Worm (Caenorhabditis elegans) whole organism, mixed stage, embryonic: ENCODE measurements around the gene mrps-16.

Experiments used
- M03D4.4 ChIP-seq: sonication (generic microtip); optimal IDR thresholded peaks from 2 replicates; lab custom pipeline; 2017; ENCODE audit warnings: mild to moderate bottlenecking, missing genetic modification characterization, missing compliant biosample characterization
- lin-13 ChIP-seq: fragments of 150-350 bp; optimal IDR thresholded peaks from 2 replicates; lab custom pipeline; 2014; ENCODE audit warnings: missing biosample characterization, missing genetic modification characterization
- mab-5 ChIP-seq: fragments of 150-350 bp; optimal IDR thresholded peaks from 2 replicates; lab custom pipeline; 2014; ENCODE audit warnings: missing biosample characterization, missing genetic modification characterization

ce11 chrII:5481982-5482381 lies 7.8 kb downstream of the mrps-16 start, which contains the start of gene cal-8:
- TF ChIP-seq M03D4.4 (no peak), lin-13 (tag; lab: Kevin White, UChicago) (no peak), mab-5 (no peak)
